Worm (Caenorhabditis elegans) whole organism, L4 larva: Measurements from ENCODE around the gene M163.22.

ENCODE experiments used
- ces-1 ChIP-seq: fragments of 150-350 bp; sonication (generic microtip); optimal IDR thresholded peaks from 4 replicates; lab custom pipeline; 2014; ENCODE audit warnings: missing biosample characterization, missing genetic modification reagents, missing genetic modification characterization
- fkh-10 ChIP-seq: fragments of 150-350 bp; optimal IDR thresholded peaks from 2 replicates; lab custom pipeline; 2014; ENCODE audit warnings: missing biosample characterization, missing genetic modification reagents, missing genetic modification characterization
- hlh-11 ChIP-seq: fragments of 200-800 bp; sonication (Bioruptor generic); optimal IDR thresholded peaks from 2 replicates; lab custom pipeline; 2018; ENCODE audit warnings: mild to moderate bottlenecking, missing genetic modification characterization, missing compliant biosample characterization
- lin-39 ChIP-seq: fragments of 150-350 bp; optimal IDR thresholded peaks from 2 replicates; lab custom pipeline; 2014; ENCODE audit warnings: missing biosample characterization, missing genetic modification reagents, missing genetic modification characterization
- nhr-11 ChIP-seq: fragments of 150-350 bp; optimal IDR thresholded peaks from 2 replicates; lab custom pipeline; 2014; ENCODE audit warnings: missing biosample characterization, missing genetic modification characterization
- nhr-28 ChIP-seq: fragments of 150-350 bp; optimal IDR thresholded peaks from 2 replicates; lab custom pipeline; 2014; ENCODE audit warnings: missing biosample characterization, missing genetic modification characterization
- nhr-42 ChIP-seq: fragments of 200-800 bp; sonication (Bioruptor generic); IDR thresholded peaks from 2 replicates; pipeline ENCODE4 v1.3.6; 2022; ENCODE audit warnings: missing genetic modification characterization, missing compliant biosample characterization
- unc-39 ChIP-seq: sonication (generic microtip); optimal IDR thresholded peaks from 2 replicates; lab custom pipeline; 2017; ENCODE audit warnings: missing biosample characterization, missing genetic modification characterization

ce11 chrX:14447498-14447897, 18.2 kb upstream of the M163.22 start:
- TF ChIP-seq lin-39 (tag; lab: Kevin White, UChicago), result no peak
- no peak for TF ChIP-seq nhr-11 (tag; lab: Kevin White, UChicago)
- TF ChIP-seq hlh-11, result no peak
- TF ChIP-seq nhr-42 (GFP tag; lab: Robert Waterston, UW), result no peak
- TF ChIP-seq unc-39 (tag; lab: Kevin White, UChicago), result no peak
- TF ChIP-seq ces-1 (GFP tag; lab: Kevin White, UChicago), result no peak
- TF ChIP-seq fkh-10 (GFP tag; lab: Kevin White, UChicago), result no peak
- TF ChIP-seq nhr-28 (tag; lab: Kevin White, UChicago), result no peak
